Worm (Caenorhabditis elegans) whole organism, L3 larva: ENCODE data around the gene C29E4.17.
A peak's percentile ranks its signal among the peaks of the same experiment; 100 is the strongest.

Experiments used
- ZK546.5 ChIP-seq: sonication (generic microtip); optimal IDR thresholded peaks from 2 replicates; lab custom pipeline; 2017; ENCODE audit warnings: missing biosample characterization, missing genetic modification characterization
- ama-1 ChIP-seq: fragments of 150-350 bp; optimal IDR thresholded peaks from 2 replicates; lab custom pipeline; 2018
- ceh-16 ChIP-seq: sonication (generic microtip); optimal IDR thresholded peaks from 2 replicates; lab custom pipeline; 2017; ENCODE audit warnings: missing biosample characterization, missing genetic modification characterization
- ceh-28 ChIP-seq: fragments of 150-350 bp; optimal IDR thresholded peaks from 2 replicates; lab custom pipeline; 2014; ENCODE audit warnings: missing biosample characterization, missing genetic modification reagents, missing genetic modification characterization
- ceh-82 ChIP-seq: fragments of 150-350 bp; optimal IDR thresholded peaks from 2 replicates; lab custom pipeline; 2014; ENCODE audit warnings: missing biosample characterization, missing genetic modification characterization
- daf-12 ChIP-seq: fragments of 150-350 bp; optimal IDR thresholded peaks from 2 replicates; lab custom pipeline; 2014; ENCODE audit warnings: missing biosample characterization, missing genetic modification reagents, missing genetic modification characterization
- egl-27 ChIP-seq: sonication (generic microtip); optimal IDR thresholded peaks from 4 replicates; lab custom pipeline; 2017; ENCODE audit warnings: missing biosample characterization, missing genetic modification reagents, missing genetic modification characterization
- egl-5 ChIP-seq: fragments of 150-350 bp; optimal IDR thresholded peaks from 2 replicates; lab custom pipeline; 2017; ENCODE audit warnings: missing biosample characterization, missing genetic modification reagents, missing genetic modification characterization, inconsistent platforms
- elt-1 ChIP-seq: fragments of 150-350 bp; optimal IDR thresholded peaks from 2 replicates; lab custom pipeline; 2014; ENCODE audit warnings: missing biosample characterization, missing genetic modification characterization
- eor-1 ChIP-seq, 2 experiments: fragments of 150-350 bp; optimal IDR thresholded peaks; 2 replicates each; lab custom pipeline; 2014 to 2018; ENCODE audit warnings: missing biosample characterization in 2 of 2, missing genetic modification characterization in 2 of 2
- fkh-10 ChIP-seq: sonication (generic microtip); optimal IDR thresholded peaks from 2 replicates; lab custom pipeline; 2017; ENCODE audit warnings: missing biosample characterization, missing genetic modification reagents, missing genetic modification characterization
- fkh-2 ChIP-seq: fragments of 150-350 bp; optimal IDR thresholded peaks from 2 replicates; lab custom pipeline; 2014; ENCODE audit warnings: missing biosample characterization, missing genetic modification reagents, missing genetic modification characterization
- fos-1 ChIP-seq: fragments of 150-350 bp; optimal IDR thresholded peaks from 2 replicates; lab custom pipeline; 2014; ENCODE audit warnings: missing biosample characterization, missing genetic modification characterization
- hmg-11 ChIP-seq: sonication (generic microtip); optimal IDR thresholded peaks from 2 replicates; lab custom pipeline; 2016; ENCODE audit warnings: missing genetic modification characterization, missing compliant biosample characterization
- lin-15B ChIP-seq: fragments of 150-350 bp; optimal IDR thresholded peaks from 2 replicates; lab custom pipeline; 2014; ENCODE audit warnings: missing biosample characterization, missing genetic modification characterization
- lin-39 ChIP-seq: fragments of 150-350 bp; optimal IDR thresholded peaks from 2 replicates; lab custom pipeline; 2018; ENCODE audit warnings: missing biosample characterization, missing genetic modification reagents, missing genetic modification characterization
- mdl-1 ChIP-seq: fragments of 150-350 bp; optimal IDR thresholded peaks from 2 replicates; lab custom pipeline; 2014; ENCODE audit warnings: missing biosample characterization, missing genetic modification characterization
- mml-1 ChIP-seq: fragments of 150-350 bp; sonication (generic microtip); optimal IDR thresholded peaks from 3 replicates; lab custom pipeline; 2014; ENCODE audit warnings: missing biosample characterization, missing genetic modification characterization
- nfya-1 ChIP-seq: sonication (generic microtip); optimal IDR thresholded peaks from 2 replicates; lab custom pipeline; 2017; ENCODE audit warnings: missing genetic modification characterization, mild to moderate bottlenecking, missing compliant biosample characterization, antibody characterized with exemption, moderate library complexity; ENCODE audit not compliant: insufficient read depth
- nhr-11 ChIP-seq: fragments of 150-350 bp; optimal IDR thresholded peaks from 2 replicates; lab custom pipeline; 2014; ENCODE audit warnings: missing biosample characterization, missing genetic modification characterization
- nhr-23 ChIP-seq: fragments of 150-350 bp; optimal IDR thresholded peaks from 2 replicates; lab custom pipeline; 2014; ENCODE audit warnings: missing biosample characterization, missing genetic modification reagents, missing genetic modification characterization
- nhr-237 ChIP-seq: fragments of 150-350 bp; optimal IDR thresholded peaks from 2 replicates; lab custom pipeline; 2014; ENCODE audit warnings: missing biosample characterization, missing genetic modification characterization
- nhr-25 ChIP-seq: sonication (generic microtip); optimal IDR thresholded peaks from 2 replicates; lab custom pipeline; 2017; ENCODE audit warnings: missing biosample characterization, missing genetic modification characterization
- nhr-28 ChIP-seq: fragments of 150-350 bp; optimal IDR thresholded peaks from 2 replicates; lab custom pipeline; 2014; ENCODE audit warnings: missing biosample characterization, missing genetic modification characterization
- nhr-43 ChIP-seq: sonication (generic microtip); optimal IDR thresholded peaks from 2 replicates; lab custom pipeline; 2016; ENCODE audit warnings: mild to moderate bottlenecking, missing genetic modification characterization, missing compliant biosample characterization; ENCODE audit not compliant: poor library complexity, severe bottlenecking
- nhr-67 ChIP-seq: fragments of 150-350 bp; optimal IDR thresholded peaks from 2 replicates; lab custom pipeline; 2014; ENCODE audit warnings: missing biosample characterization, missing genetic modification characterization
- nhr-76 ChIP-seq: fragments of 150-350 bp; sonication (generic microtip); optimal IDR thresholded peaks from 5 replicates; lab custom pipeline; 2014; ENCODE audit warnings: missing biosample characterization, missing genetic modification characterization
- pha-4 ChIP-seq: fragments of 150-350 bp; optimal IDR thresholded peaks from 2 replicates; lab custom pipeline; 2014; ENCODE audit warnings: missing biosample characterization, missing genetic modification reagents, missing genetic modification characterization
- sea-2 ChIP-seq: fragments of 150-350 bp; sonication (generic microtip); optimal IDR thresholded peaks from 4 replicates; lab custom pipeline; 2014; ENCODE audit warnings: missing biosample characterization, missing genetic modification reagents, missing genetic modification characterization
- tbx-2 ChIP-seq: sonication (generic microtip); optimal IDR thresholded peaks from 2 replicates; lab custom pipeline; 2016; ENCODE audit warnings: mild to moderate bottlenecking, missing genetic modification characterization, missing compliant biosample characterization
- unc-39 ChIP-seq: sonication (generic microtip); optimal IDR thresholded peaks from 4 replicates; lab custom pipeline; 2017; ENCODE audit warnings: missing biosample characterization, missing genetic modification characterization
- zag-1 ChIP-seq: fragments of 150-350 bp; optimal IDR thresholded peaks from 2 replicates; lab custom pipeline; 2014; ENCODE audit warnings: missing biosample characterization, missing genetic modification characterization
- ztf-11 ChIP-seq: fragments of 150-350 bp; optimal IDR thresholded peaks from 2 replicates; lab custom pipeline; 2014; ENCODE audit warnings: missing biosample characterization, missing genetic modification characterization

Gene C29E4.17

DNA sequence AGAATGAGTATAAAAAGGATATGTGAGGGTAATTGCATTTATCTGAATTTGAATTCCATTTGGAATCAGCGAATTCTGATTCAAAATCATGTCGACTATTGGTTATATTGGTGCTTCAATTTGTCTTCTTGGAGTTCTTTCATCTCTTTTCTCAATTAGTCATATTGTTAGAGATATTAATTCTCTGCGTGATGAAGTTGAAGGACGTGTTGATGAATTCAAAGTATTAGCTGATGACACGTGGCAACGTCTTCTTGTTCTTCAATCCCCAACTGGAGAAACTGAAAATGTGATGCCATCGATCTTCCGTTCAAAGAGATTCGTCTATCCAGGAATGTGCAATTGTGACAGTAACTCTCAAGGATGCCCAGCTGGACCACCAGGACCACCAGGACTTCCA is 26.5 kb downstream of the C29E4.17 start, which contains the start of gene col-90:
Gene col-90 (plus strand): TSS at position 37 of the 400 bp plus-strand sequence.
- TF ChIP-seq nhr-25 (peak; percentile 55), nhr-28 (tag; lab: Kevin White, UChicago) (no peak), ceh-28 (tag; lab: Kevin White, UChicago) (no peak), nhr-43 (tag; lab: Kevin White, UChicago) (peak; percentile 61), pha-4 (tag; lab: Kevin White, UChicago) (no peak), tbx-2 (tag; lab: Kevin White, UChicago) (no peak), ama-1 (lab: Kevin White, UChicago) (no peak), fos-1 (tag; lab: Kevin White, UChicago) (no peak), mml-1 (tag; lab: Kevin White, UChicago) (no peak)
- TF ChIP-seq, all 47 proteins: peak for 2

ce11 chrIII:7950447-7950846 is 28.1 kb downstream of the C29E4.17 start:
- TF ChIP-seq nhr-23 (tag; lab: Kevin White, UChicago) (no peak), nhr-43 (tag; lab: Kevin White, UChicago) (peak; percentile 91), tbx-2 (tag; lab: Kevin White, UChicago) (peak; percentile 35)

- no peak for TF ChIP-seq elt-1 (tag; lab: Kevin White, UChicago)
- TF ChIP-seq hmg-11 (tag; lab: Kevin White, UChicago): peak; percentile 19
- TF ChIP-seq ceh-28 (tag; lab: Kevin White, UChicago): no peak
- no peak for TF ChIP-seq fkh-2 (tag; lab: Kevin White, UChicago)
- TF ChIP-seq nfya-1 (tag; lab: Kevin White, UChicago): peak; percentile 68
- no peak for TF ChIP-seq nhr-11 (tag; lab: Kevin White, UChicago)
- TF ChIP-seq ceh-82 (tag; lab: Kevin White, UChicago): no peak
- no peak for TF ChIP-seq ZK546.5 (tag; lab: Kevin White, UChicago)
- TF ChIP-seq lin-15B (tag; lab: Kevin White, UChicago): peak; percentile 70
- no peak for TF ChIP-seq lin-39 (tag; lab: Kevin White, UChicago)
- TF ChIP-seq ceh-16: no peak
- no peak for TF ChIP-seq nhr-67 (tag; lab: Kevin White, UChicago)
- TF ChIP-seq eor-1 (tag; optimal IDR thresholded peaks at IDR 0.05; lab: Kevin White, UChicago): no peak
- TF ChIP-seq pha-4 (tag; lab: Kevin White, UChicago): peak; percentile 32
- TF ChIP-seq mdl-1 (tag; lab: Kevin White, UChicago): no peak
- no peak for TF ChIP-seq mml-1 (tag; lab: Kevin White, UChicago)
- no peak for TF ChIP-seq nhr-25
- peak; percentile 21 for TF ChIP-seq egl-5 (tag; lab: Kevin White, UChicago)
- TF ChIP-seq nhr-43 (tag; lab: Kevin White, UChicago): no peak
- TF ChIP-seq nhr-23 (tag; lab: Kevin White, UChicago): no peak
Observed at ce11 chrIII:7952077-7952765, 29.9 kb downstream of the C29E4.17 start, which contains the start of gene C29E4.15. C29E4.15 (plus strand) TSS chrIII:7952623.

- no peak for TF ChIP-seq fkh-10 (GFP tag; lab: Kevin White, UChicago)
- no peak for TF ChIP-seq sea-2 (GFP tag; lab: Kevin White, UChicago)
- no peak for TF ChIP-seq nhr-28 (tag; lab: Kevin White, UChicago)
- TF ChIP-seq mml-1 (tag; lab: Kevin White, UChicago): no peak
- no peak for TF ChIP-seq egl-27
- TF ChIP-seq lin-15B (tag; lab: Kevin White, UChicago): no peak
- no peak for TF ChIP-seq ceh-28 (tag; lab: Kevin White, UChicago)
Observed at ce11 chrIII:7953208-7953607, 30.9 kb downstream of the C29E4.17 start, which contains the start of gene let-754. let-754 (minus strand) TSS chrIII:7953308.

- no peak for TF ChIP-seq sea-2 (GFP tag; lab: Kevin White, UChicago)
- no peak for TF ChIP-seq nhr-23 (tag; lab: Kevin White, UChicago)
- TF ChIP-seq eor-1 (tag; optimal IDR thresholded peaks at IDR 0.05; lab: Kevin White, UChicago): no peak
- no peak for TF ChIP-seq egl-27
- TF ChIP-seq fkh-10 (GFP tag; lab: Kevin White, UChicago): no peak
- no peak for TF ChIP-seq ztf-11 (tag; lab: Kevin White, UChicago)
- no peak for TF ChIP-seq nhr-237 (tag; lab: Kevin White, UChicago)
- no peak for TF ChIP-seq pha-4 (tag; lab: Kevin White, UChicago)
- TF ChIP-seq mml-1 (tag; lab: Kevin White, UChicago): no peak
- no peak for TF ChIP-seq lin-15B (tag; lab: Kevin White, UChicago)
- no peak for TF ChIP-seq nhr-76 (tag; lab: Kevin White, UChicago)
- no peak for TF ChIP-seq daf-12
- no peak for TF ChIP-seq zag-1 (tag; lab: Kevin White, UChicago)
- TF ChIP-seq unc-39 (tag; lab: Kevin White, UChicago): no peak
- TF ChIP-seq ceh-16: no peak
- no peak for TF ChIP-seq nhr-11 (tag; lab: Kevin White, UChicago)
- no peak for TF ChIP-seq nhr-43 (tag; lab: Kevin White, UChicago)
Observed at ce11 chrIII:7956965-7957364, 34.7 kb downstream of the C29E4.17 start, which contains the start of gene C29E4.9. C29E4.9 (minus strand) TSS chrIII:7957065.
